Worm (Caenorhabditis elegans) whole organism, midembryonic: ENCODE results near the gene ttr-47.

ENCODE experiments used
- flt-1 ChIP-seq: fragments of 200-800 bp; sonication (Bioruptor generic); IDR thresholded peaks from 2 replicates; pipeline ENCODE4 v1.3.6; 2022; ENCODE audit warnings: missing genetic modification characterization, missing compliant biosample characterization
- med-1 ChIP-seq: sonication (generic microtip); optimal IDR thresholded peaks from 2 replicates; lab custom pipeline; 2017; ENCODE audit warnings: missing genetic modification characterization, mild to moderate bottlenecking, missing compliant biosample characterization, antibody characterized with exemption, missing genetic modification reagents; ENCODE audit not compliant: insufficient read depth
- tab-1 ChIP-seq: fragments of 200-800 bp; sonication (Bioruptor generic); IDR thresholded peaks from 2 replicates; pipeline ENCODE4 v1.3.6; 2022; ENCODE audit warnings: missing genetic modification characterization, missing compliant biosample characterization
- ztf-23 ChIP-seq: fragments of 200-800 bp; sonication (Bioruptor generic); IDR thresholded peaks from 2 replicates; pipeline ENCODE4 v1.3.6; 2022; ENCODE audit warnings: missing genetic modification reagents, missing genetic modification characterization, missing compliant biosample characterization

ce11 chrV:8936184-8936589 is 13.3 kb downstream of the ttr-47 start, which contains the start of gene unc-23:
- TF ChIP-seq ztf-23 (GFP tag; lab: Robert Waterston, UW) (no peak), med-1 (GFP tag; lab: Kevin White, UChicago) (no peak), flt-1 (no peak), tab-1 (GFP tag; lab: Robert Waterston, UW) (no peak)
